Fruit fly (Drosophila melanogaster): ENCODE results near the gene CG3918.

CG3918 gene

dm6 chrX:6541277-6541676 is 17.0 kb downstream of the CG3918 start:
- no peak for TF ChIP-seq woc (GFP tag; optimal IDR thresholded peaks at IDR 0.05)
- no peak for TF ChIP-seq dsf (GFP tag; optimal IDR thresholded peaks at IDR 0.05; ENCODE audit: borderline replicate concordance)
- no peak for TF ChIP-seq fru (GFP tag; optimal IDR thresholded peaks at IDR 0.05)
- no peak for TF ChIP-seq CG9705 (GFP tag; optimal IDR thresholded peaks at IDR 0.05)
- no peak for TF ChIP-seq GATAd (GFP tag; optimal IDR thresholded peaks at IDR 0.05)
- TF ChIP-seq brk (GFP tag; optimal IDR thresholded peaks at IDR 0.05): no peak
- no peak for TF ChIP-seq N (GFP tag; optimal IDR thresholded peaks at IDR 0.05)
- no peak for TF ChIP-seq Dfd (GFP tag; optimal IDR thresholded peaks at IDR 0.05)
- TF ChIP-seq usp (GFP tag; optimal IDR thresholded peaks at IDR 0.05): no peak
- TF ChIP-seq psq (GFP tag; optimal IDR thresholded peaks at IDR 0.05): no peak
- TF ChIP-seq Hr83 (GFP tag; optimal IDR thresholded peaks at IDR 0.05; ENCODE audit: poor library complexity, severe bottlenecking): no peak
- no peak for TF ChIP-seq dmrt93B (GFP tag; optimal IDR thresholded peaks at IDR 0.05)
- TF ChIP-seq br (GFP tag; optimal IDR thresholded peaks at IDR 0.05): no peak

DNA sequence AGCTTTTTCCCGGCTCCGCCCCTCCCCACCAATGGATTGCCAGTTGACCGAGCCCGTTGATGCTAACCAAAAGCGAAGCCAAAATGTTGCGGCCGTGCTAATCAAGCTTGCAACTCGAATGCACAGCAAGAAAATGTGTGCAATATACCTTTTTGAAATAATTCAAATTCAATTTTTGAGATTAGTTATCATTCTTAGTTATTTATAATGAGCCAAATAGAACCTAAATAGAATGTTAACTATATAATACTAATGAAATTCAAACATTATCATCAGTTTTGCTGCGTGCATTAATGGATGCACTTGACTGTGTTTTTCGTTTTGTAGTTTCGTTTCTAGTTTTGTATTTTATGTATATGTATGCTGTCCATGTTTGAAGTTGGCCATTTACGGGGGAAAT is 18.1 kb downstream of the CG3918 start:
- no peak for TF ChIP-seq CG9705 (GFP tag; optimal IDR thresholded peaks at IDR 0.05)
- TF ChIP-seq GATAd (GFP tag; optimal IDR thresholded peaks at IDR 0.05): no peak
- TF ChIP-seq HLH106 (tag; optimal IDR thresholded peaks at IDR 0.05): peak; percentile 63
- TF ChIP-seq h (GFP tag; optimal IDR thresholded peaks at IDR 0.05): peak; percentile 60
- TF ChIP-seq Sp1 (GFP tag; optimal IDR thresholded peaks at IDR 0.05): peak; percentile 56
- no peak for TF ChIP-seq Hr78 (GFP tag; optimal IDR thresholded peaks at IDR 0.05)
- no peak for TF ChIP-seq Mio (GFP tag; optimal IDR thresholded peaks at IDR 0.05)
- TF ChIP-seq br (GFP tag; optimal IDR thresholded peaks at IDR 0.05): peak; percentile 49
- no peak for TF ChIP-seq dmrt93B (GFP tag; optimal IDR thresholded peaks at IDR 0.05)
- TF ChIP-seq jim (GFP tag; optimal IDR thresholded peaks at IDR 0.05): no peak
- no peak for TF ChIP-seq usp (GFP tag; optimal IDR thresholded peaks at IDR 0.05)
- no peak for TF ChIP-seq sv (GFP tag; optimal IDR thresholded peaks at IDR 0.05)
- no peak for TF ChIP-seq dsf (GFP tag; optimal IDR thresholded peaks at IDR 0.05; ENCODE audit: borderline replicate concordance)
- no peak for TF ChIP-seq dl (GFP tag; optimal IDR thresholded peaks at IDR 0.05; ENCODE audit: insufficient read depth in 1 of 2, partially characterized antibody in 2 of 2)
- no peak for TF ChIP-seq Abd-B (GFP tag; optimal IDR thresholded peaks at IDR 0.05)
- TF ChIP-seq Hr83 (GFP tag; optimal IDR thresholded peaks at IDR 0.05; ENCODE audit: poor library complexity, severe bottlenecking): no peak
- TF ChIP-seq ey (GFP tag; optimal IDR thresholded peaks at IDR 0.05): peak; percentile 23
- TF ChIP-seq brk (GFP tag; optimal IDR thresholded peaks at IDR 0.05): no peak
- peak in 1 of 2 experiments; percentile 51 for TF ChIP-seq foxo (GFP tag; optimal IDR thresholded peaks at IDR 0.05)
- TF ChIP-seq Dif (GFP tag; optimal IDR thresholded peaks at IDR 0.05; ENCODE audit: partially characterized antibody): no peak
- TF ChIP-seq N (GFP tag; optimal IDR thresholded peaks at IDR 0.05): no peak
- no peak for TF ChIP-seq Jra (GFP tag; optimal IDR thresholded peaks at IDR 0.05)
- no peak for TF ChIP-seq Myc (optimal IDR thresholded peaks at IDR 0.05)
- TF ChIP-seq lola (GFP tag; optimal IDR thresholded peaks at IDR 0.05): no peak
- no peak for TF ChIP-seq tai (GFP tag; optimal IDR thresholded peaks at IDR 0.05)
- TF ChIP-seq pan (optimal IDR thresholded peaks at IDR 0.05): no peak
- TF ChIP-seq rgr (GFP tag; optimal IDR thresholded peaks at IDR 0.05): peak; percentile 61
- no peak for TF ChIP-seq Dfd (GFP tag; optimal IDR thresholded peaks at IDR 0.05)
- TF ChIP-seq Rel (GFP tag; optimal IDR thresholded peaks at IDR 0.05): no peak
- TF ChIP-seq Rel (tag; optimal IDR thresholded peaks at IDR 0.05): no peak
- TF ChIP-seq sage (GFP tag; optimal IDR thresholded peaks at IDR 0.05): no peak
- TF ChIP-seq fru (GFP tag; optimal IDR thresholded peaks at IDR 0.05): peak; percentile 54
- TF ChIP-seq Vsx2 (GFP tag; optimal IDR thresholded peaks at IDR 0.05; ENCODE audit: partially characterized antibody): no peak
- peak; percentile 56 for TF ChIP-seq woc (GFP tag; optimal IDR thresholded peaks at IDR 0.05)
- peak; percentile 48 for TF ChIP-seq psq (GFP tag; optimal IDR thresholded peaks at IDR 0.05)
- TF ChIP-seq Hnf4 (GFP tag; optimal IDR thresholded peaks at IDR 0.05): peak; percentile 28
- TF ChIP-seq CG32264 (GFP tag; optimal IDR thresholded peaks at IDR 0.05): no peak
- peak; percentile 64 for TF ChIP-seq OdsH (GFP tag; optimal IDR thresholded peaks at IDR 0.05)
- no peak for TF ChIP-seq CrebA (GFP tag; optimal IDR thresholded peaks at IDR 0.05; ENCODE audit: borderline replicate concordance)

Data from whole organism, wandering third instar larva.